Fruit fly (Drosophila melanogaster): Measurements from ENCODE around the gene pira.

DNA sequence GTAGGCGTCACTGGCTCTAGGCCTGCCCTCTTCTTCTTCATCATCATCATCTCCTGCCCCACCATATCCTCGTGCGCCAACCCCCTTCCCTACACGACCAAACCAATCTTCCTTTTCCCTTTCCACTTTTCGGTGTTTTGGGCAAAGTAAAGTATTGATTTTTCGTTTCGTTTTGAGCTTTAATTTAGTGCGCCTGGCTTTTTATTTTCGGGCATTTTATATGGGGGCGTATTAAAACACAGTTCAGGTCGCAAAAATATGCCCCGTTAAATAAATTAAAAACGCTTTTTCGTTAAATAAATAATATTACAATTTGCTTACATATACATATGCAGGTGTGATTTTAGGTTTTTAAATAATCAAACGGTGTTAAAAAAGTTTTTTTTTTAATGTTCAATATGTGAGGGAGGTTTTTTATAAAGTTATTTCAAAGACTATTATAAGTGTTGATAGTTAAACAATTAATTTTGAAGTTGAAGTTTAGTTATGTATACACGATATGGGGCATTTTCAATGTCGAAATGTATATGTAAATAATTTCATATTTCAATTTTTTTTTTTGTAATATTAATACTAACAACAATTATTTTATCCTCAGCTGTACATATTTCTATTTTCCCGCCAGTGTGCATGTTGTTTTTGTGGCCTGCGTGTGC lies 25.5 kb downstream of the pira start:
- no peak for TF ChIP-seq Eip93F (GFP tag; optimal IDR thresholded peaks at IDR 0.05)
- TF ChIP-seq Gug (GFP tag; IDR thresholded peaks at IDR 0.05) = peak; percentile 52; the same call in 1 of the 2 replicates
- peak; percentile 2 for TF ChIP-seq dac (GFP tag; optimal IDR thresholded peaks at IDR 0.05)
- TF ChIP-seq CG6854 (GFP tag; optimal IDR thresholded peaks at IDR 0.05) = no peak

Data from whole organism, prepupa.